Worm (Caenorhabditis elegans) whole organism, midembryonic: Measurements from ENCODE around the gene T24A6.20.

Experiments used
- T22C8.4 ChIP-seq: fragments of 200-800 bp; sonication (Bioruptor generic); IDR thresholded peaks from 2 replicates; pipeline ENCODE4 v1.3.6; 2022; ENCODE audit warnings: missing genetic modification characterization, missing compliant biosample characterization
- flt-1 ChIP-seq: fragments of 200-800 bp; sonication (Bioruptor generic); IDR thresholded peaks from 2 replicates; pipeline ENCODE4 v1.3.6; 2022; ENCODE audit warnings: missing genetic modification characterization, missing compliant biosample characterization

ce11 chrV:3600570-3600969 lies 47.6 kb downstream of the T24A6.20 start, which contains the start of gene T22F3.7:
- TF ChIP-seq T22C8.4 (GFP tag; lab: Robert Waterston, UW) = no peak
- TF ChIP-seq flt-1 (GFP tag; lab: Robert Waterston, UW) = no peak
